Worm (Caenorhabditis elegans) whole organism, L4/young adult: ENCODE data around the gene srz-29.

ENCODE experiments used
- W03F9.2 ChIP-seq: fragments of 150-350 bp; optimal IDR thresholded peaks from 2 replicates; lab custom pipeline; 2014; ENCODE audit warnings: missing biosample characterization, missing genetic modification characterization
- dao-5 ChIP-seq: sonication (generic microtip); optimal IDR thresholded peaks from 2 replicates; lab custom pipeline; 2016; ENCODE audit warnings: missing genotype, missing genetic modification characterization, moderate library complexity, missing compliant biosample characterization
- him-1 ChIP-seq: sonication (generic microtip); optimal IDR thresholded peaks from 2 replicates; lab custom pipeline; 2016; ENCODE audit warnings: missing genotype, missing genetic modification reagents, missing genetic modification characterization, missing compliant biosample characterization

Gene srz-29

DNA sequence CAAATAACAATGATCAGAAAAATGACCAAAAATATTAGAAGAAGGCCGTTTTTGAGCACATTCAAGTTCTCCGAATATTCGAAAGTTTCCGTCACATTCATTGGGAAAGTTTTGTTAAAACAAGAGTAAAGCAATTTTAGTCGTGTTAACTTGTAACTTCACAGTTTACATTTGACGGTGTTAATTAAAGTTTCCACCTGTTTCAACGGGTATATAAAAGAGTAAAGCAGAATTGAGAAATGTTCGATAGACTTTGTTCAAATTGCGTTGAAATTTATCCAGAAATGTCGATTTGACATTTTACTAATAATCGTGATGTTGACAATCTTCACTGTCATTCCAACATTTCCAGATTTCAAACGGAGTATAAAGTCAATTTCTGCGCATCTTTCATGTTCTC lies at the start of gene srz-29:
Gene srz-29 (minus strand): TSS at position 101 of the 400 bp plus-strand sequence.
- TF ChIP-seq him-1 (tag; lab: Kevin White, UChicago), result no peak
- TF ChIP-seq W03F9.2 (tag; lab: Kevin White, UChicago), result no peak
- TF ChIP-seq dao-5 (tag; lab: Kevin White, UChicago), result no peak

DNA sequence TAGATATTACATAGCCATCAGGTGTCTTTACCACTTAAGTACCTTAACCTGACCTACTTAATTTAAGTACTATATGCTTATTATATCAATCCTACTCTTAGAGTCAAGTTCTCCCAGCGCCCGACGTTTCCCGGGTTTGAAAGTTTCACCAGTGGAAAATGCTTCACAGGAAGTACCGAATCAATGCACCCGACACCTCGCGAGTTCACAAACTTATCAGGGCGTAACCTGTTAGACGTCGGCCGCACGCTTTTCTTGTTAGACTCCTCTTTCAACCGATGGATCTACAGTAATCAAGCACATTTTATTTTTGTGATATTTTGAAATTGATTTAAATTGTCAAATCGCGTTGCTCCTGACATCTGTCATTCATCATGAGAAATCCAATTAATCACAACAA lies 49.6 kb upstream of the srz-29 start:
- TF ChIP-seq W03F9.2 (tag; lab: Kevin White, UChicago), result no peak
- TF ChIP-seq dao-5 (tag; lab: Kevin White, UChicago), result no peak
- no peak for TF ChIP-seq him-1 (tag; lab: Kevin White, UChicago)

DNA sequence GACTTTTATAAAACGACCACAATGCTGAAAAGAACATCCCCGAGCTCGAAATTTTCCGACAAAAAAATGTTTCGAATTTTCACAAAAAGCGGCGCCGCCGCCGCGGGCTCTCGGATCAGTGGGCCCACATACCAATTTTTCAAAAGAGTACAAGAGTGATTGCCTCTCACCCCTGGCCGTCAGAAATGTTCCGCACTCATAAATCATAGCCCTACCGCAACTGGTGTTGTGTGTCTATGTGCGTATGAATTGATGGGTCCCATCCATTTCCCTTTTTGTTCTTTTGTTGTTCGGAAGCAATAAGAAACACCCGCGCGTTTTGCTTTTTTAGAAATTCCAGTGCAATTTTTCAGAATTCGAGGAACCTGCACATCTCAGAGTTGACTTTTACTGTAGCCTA lies 48.9 kb upstream of the srz-29 start:
- TF ChIP-seq W03F9.2 (tag; lab: Kevin White, UChicago) (no peak), dao-5 (tag; lab: Kevin White, UChicago) (no peak), him-1 (tag; lab: Kevin White, UChicago) (no peak)

DNA sequence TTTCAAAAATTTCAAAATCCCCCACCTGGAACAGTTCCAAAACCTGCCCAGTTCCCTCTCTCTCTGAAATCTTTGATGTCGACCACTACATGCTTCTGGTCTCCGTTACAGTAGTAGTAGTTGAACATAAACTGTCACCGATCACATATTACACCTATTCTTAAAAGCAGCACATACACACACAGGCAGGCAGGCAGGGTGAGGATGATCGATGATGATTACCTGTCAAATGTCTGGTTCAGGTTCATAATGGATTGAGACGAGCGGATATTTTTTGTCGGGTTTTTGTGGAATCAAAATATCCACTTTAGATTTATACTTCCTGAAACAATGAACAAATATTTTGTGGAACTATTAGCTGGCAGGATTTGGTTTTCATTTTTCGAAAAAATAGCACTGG lies 48.3 kb upstream of the srz-29 start:
- no peak for TF ChIP-seq him-1 (tag; lab: Kevin White, UChicago)
- no peak for TF ChIP-seq W03F9.2 (tag; lab: Kevin White, UChicago)
- TF ChIP-seq dao-5 (tag; lab: Kevin White, UChicago), result no peak

DNA sequence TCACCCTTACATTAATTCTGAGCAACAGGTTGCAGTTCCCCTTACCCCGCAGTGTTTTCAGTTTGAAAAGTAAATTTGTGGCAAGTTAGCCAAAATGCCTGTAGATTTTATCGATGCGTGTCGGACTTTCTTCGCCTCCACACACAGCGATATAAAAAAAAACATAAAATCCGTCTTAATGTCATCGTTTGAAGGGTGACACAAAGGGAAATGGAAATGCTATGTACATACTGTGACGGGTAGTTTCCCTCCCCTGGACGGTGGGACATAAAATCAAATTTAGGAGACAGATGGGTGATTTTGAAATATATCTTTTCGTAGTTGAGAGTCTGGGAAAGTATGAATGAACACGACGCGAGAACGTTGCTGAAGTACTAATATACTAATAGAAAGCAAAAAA lies 46.8 kb upstream of the srz-29 start:
- TF ChIP-seq W03F9.2 (tag; lab: Kevin White, UChicago), result no peak
- TF ChIP-seq him-1 (tag; lab: Kevin White, UChicago), result no peak
- no peak for TF ChIP-seq dao-5 (tag; lab: Kevin White, UChicago)

DNA sequence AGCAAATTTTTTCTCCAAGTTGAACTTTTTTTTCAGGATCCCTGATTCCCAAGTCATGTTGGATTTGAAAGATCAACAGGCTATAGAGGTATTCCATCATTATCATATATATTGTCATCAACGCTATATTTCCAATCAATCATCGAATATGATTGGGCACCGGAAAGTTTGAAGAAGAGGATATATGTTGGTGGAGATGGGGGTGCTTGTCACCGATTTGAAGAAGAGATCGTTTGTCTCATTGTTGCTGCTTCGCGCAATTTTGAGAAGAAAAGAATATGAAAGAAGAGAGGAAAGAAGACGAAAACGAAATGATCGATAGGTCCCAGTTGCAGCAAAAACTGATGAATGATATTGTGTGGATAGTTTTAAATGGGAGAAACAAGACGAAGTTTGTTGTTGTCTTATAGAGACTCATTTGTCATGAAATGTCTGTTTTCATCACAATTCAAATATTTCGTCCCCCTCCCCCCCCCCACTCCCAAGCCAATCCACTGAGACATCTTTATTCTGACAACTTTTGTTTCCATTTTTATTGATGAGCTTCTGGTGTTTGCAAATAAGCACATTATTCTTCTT lies 43.7 kb upstream of the srz-29 start, which contains the start of gene T23G4.2:
Gene T23G4.2 (minus strand): TSS at position 255 of the 579 bp plus-strand sequence.
- TF ChIP-seq him-1 (tag; lab: Kevin White, UChicago), result peak; percentile 14
- TF ChIP-seq dao-5 (tag; lab: Kevin White, UChicago), result no peak

DNA sequence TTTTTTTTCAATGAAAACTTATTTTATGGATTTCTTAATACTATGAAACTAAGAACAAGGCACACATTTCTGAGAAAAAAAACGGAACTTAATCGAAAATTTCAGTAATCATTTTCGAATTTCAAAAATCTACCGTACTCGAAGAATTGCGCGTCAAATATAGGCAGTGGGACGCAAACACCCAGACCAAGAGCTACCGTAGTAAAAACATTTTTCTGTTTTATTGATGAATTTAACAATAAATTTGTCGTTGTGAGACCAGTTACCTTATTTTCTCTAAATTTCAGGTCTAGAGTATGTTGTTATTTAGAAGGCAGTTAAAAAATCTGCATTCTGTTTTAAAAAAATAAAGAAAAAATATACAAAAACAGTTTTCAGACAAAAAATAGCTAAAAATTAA lies 41.9 kb upstream of the srz-29 start:
- TF ChIP-seq dao-5 (tag; lab: Kevin White, UChicago) (no peak), W03F9.2 (tag; lab: Kevin White, UChicago) (no peak), him-1 (tag; lab: Kevin White, UChicago) (no peak)

DNA sequence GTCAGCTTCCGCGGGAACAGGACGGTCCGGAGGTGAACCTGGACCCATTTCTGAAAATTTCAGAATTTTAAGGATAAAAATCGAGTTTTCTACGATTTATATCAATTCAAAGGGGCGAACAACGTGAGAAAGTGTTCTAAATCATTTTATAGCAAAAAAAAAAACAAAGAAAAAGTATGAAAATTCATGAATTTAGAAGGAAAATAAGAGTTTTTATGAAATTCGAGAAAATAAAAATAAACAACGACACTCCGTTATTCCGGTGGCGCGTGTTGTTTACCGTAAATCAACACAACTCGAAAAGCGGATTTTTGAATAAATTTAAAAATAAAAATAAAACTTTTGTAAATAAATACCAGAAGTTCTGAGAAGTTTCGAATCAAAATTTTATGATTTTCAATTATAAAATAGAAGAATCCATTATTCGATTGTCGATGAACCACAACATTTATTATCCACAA lies 41.3 kb upstream of the srz-29 start, which contains the start of gene nyn-1:
Gene nyn-1 (minus strand): TSS at position 51 of the 461 bp plus-strand sequence.
- TF ChIP-seq him-1 (tag; lab: Kevin White, UChicago) (no peak), W03F9.2 (tag; lab: Kevin White, UChicago) (no peak), dao-5 (tag; lab: Kevin White, UChicago) (no peak)

DNA sequence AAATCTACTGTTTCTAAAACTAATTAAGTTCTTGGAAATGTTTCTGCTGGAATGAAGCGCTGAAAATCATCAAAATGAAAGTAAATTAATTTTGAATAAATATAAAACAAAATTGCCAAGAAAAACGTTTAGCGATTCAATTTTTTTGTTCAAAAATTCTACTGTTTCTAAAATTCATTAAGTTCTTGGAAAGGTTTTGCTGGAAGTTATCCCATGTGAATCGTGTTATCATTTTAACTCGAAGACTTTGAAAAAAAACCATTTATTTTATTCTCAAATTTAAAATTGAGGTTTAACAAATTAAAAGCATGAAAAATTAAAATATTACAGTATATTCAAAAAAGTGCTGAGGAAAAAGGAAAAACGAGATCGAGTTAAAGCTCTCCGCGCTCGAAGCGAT lies 39.1 kb upstream of the srz-29 start:
- no peak for TF ChIP-seq dao-5 (tag; lab: Kevin White, UChicago)
- TF ChIP-seq him-1 (tag; lab: Kevin White, UChicago), result no peak
- TF ChIP-seq W03F9.2 (tag; lab: Kevin White, UChicago), result no peak

DNA sequence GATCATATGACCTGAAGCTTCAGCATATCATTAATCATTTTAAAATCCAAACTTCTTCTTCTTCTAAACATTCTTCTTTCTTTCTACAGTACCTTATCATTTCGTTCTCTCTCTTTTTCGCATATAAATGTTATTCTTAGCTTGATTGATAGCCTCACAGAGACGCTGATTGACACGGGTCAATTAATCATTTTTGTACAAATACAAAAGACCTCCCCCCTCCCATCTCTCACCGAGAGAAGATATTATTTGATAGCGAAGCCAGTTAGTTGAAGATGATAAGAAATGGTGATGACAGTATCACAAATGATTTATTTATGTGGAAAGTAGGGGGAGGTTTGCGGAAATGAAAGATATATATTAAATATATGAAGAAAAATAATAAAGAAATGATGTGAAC lies 37.0 kb upstream of the srz-29 start:
- no peak for TF ChIP-seq W03F9.2 (tag; lab: Kevin White, UChicago)
- TF ChIP-seq him-1 (tag; lab: Kevin White, UChicago), result no peak
- no peak for TF ChIP-seq dao-5 (tag; lab: Kevin White, UChicago)

DNA sequence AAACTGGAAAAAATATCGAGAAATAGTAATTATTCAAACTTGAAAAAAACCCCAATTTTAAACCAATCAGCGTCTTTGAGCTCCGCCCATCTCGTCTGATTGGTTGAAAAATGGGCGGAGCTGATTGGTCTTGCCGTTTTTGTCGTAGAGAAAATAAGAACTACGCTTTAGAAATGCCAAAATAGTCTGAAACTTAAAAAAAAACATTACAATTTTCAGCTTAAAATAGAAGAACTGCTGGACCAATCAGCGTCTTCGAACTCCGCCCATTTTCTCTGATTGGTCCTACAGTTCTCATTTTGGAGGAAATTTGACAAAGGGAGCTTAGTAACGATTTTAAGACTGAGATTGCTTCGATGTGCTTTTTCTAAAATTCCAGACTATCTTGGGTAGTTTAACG lies 33.8 kb upstream of the srz-29 start:
- no peak for TF ChIP-seq him-1 (tag; lab: Kevin White, UChicago)
- TF ChIP-seq W03F9.2 (tag; lab: Kevin White, UChicago), result no peak
- TF ChIP-seq dao-5 (tag; lab: Kevin White, UChicago), result no peak

DNA sequence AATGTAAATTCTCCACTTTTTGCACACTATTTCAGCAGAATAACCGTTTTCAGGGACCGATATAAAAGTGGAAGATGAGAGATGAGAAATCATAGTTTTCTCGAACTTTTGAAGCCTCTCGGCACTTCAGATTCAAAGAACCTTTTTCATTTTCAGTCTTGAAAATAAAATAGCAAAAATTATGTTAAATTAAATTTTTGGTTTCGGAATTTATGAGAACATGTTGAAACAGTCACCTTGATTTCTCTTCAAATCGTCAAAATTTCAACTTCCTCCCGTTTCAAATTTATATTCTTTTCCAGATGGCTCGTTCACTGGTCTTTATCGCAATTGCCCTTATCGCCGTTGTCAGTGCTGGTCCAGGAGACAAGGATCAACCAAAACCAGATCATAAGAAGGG lies 32.9 kb upstream of the srz-29 start, which contains the start of gene srlf-26:
Gene srlf-26 (plus strand): TSS at position 301 of the 400 bp plus-strand sequence.
- no peak for TF ChIP-seq him-1 (tag; lab: Kevin White, UChicago)
- TF ChIP-seq W03F9.2 (tag; lab: Kevin White, UChicago), result no peak
- TF ChIP-seq dao-5 (tag; lab: Kevin White, UChicago), result no peak

DNA sequence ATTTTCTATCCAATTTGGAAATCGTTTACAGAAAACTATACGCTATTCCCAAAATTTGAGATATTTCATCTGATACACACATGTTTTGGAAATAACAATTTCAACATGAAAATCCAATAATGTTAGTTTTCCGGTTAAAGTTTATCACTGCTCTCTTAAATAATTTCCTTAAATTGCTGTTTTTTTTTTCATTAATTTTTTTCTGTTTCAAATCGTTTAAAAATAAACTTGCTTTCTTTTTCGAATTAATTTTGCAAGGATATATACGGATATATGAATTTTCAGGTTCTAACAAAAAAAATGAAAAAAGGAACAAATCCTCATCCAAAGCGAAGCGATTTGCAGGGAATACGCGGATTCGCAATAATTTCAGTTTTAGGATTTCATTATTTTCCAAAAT lies 27.8 kb upstream of the srz-29 start, which contains the start of gene oac-48:
Gene oac-48 (plus strand): TSS at position 301 of the 400 bp plus-strand sequence.
- TF ChIP-seq W03F9.2 (tag; lab: Kevin White, UChicago) (no peak), him-1 (tag; lab: Kevin White, UChicago) (no peak), dao-5 (tag; lab: Kevin White, UChicago) (no peak)

DNA sequence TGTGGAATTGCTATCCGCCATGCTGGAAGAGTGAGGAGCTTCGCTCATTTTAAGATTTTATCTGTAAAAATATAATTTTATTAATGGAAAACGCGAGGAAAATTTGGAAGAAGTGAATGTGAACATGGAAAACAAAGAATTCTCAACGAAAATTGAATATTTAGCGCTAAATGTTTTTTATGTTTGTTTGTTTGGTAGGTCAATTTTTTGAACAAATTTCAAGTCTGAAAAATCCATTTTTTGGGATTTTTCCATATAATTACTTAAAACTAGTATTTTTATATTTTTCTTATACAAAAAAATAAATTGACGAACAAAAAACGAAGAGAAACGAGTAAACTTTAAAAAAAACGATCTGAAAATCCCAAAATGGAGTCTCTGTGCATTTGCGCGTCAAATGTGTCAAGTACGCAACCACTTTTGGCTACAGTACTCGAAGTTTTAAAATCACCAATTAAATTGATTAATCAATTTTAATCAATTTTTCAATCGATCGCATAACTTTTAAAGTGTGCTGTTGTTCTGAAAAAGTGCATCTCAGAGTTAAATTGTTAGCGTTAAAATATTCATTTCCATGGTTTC lies 21.2 kb upstream of the srz-29 start, which contains the start of gene fbxa-215:
Gene fbxa-215 (minus strand): TSS at position 61 of the 582 bp plus-strand sequence.
- TF ChIP-seq him-1 (tag; lab: Kevin White, UChicago), result no peak
- no peak for TF ChIP-seq W03F9.2 (tag; lab: Kevin White, UChicago)
- TF ChIP-seq dao-5 (tag; lab: Kevin White, UChicago), result no peak
